Worm (Caenorhabditis elegans): ENCODE results near the gene nlp-61.
A peak's percentile ranks its signal among the peaks of the same experiment; 100 is the strongest.

The nlp-61 gene

DNA sequence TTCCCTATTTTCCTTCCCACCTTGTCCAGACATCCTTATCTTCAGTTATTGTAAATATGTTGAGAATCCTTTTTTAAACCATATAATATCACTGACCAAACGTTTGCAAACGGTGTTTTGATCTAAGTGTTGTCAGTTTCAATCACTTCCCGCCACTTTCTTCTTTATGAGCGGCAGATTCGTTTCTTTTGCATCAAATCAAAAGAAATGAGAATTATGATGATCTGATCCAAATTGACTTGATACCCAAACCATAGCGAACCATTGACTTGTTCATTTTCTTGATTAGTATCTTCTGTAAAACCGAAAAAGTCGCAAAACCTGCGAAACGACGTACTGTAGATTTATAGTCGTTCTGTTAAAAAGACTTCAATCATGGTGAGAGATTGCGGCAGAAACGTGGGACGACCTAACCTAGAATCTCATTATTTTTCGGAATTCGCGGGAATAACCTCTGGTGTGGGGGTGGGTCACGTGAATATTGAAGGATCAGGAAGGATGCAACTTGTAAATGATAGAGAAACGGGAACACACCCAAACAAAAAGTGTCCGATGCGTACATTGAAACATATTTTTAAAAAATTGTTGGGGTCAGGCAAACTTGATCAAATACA lies 33.4 kb upstream of the nlp-61 start:
- TF ChIP-seq hlh-30 (tag; optimal IDR thresholded peaks at IDR 0.05; ENCODE audit: insufficient read depth) (peak; percentile 19), lim-7 (GFP tag; IDR thresholded peaks at IDR 0.05) (no peak), aha-1 (tag) (peak; percentile 96), pqm-1 (tag; optimal IDR thresholded peaks at IDR 0.05) (no peak), mxl-2 (GFP tag; conservative IDR thresholded peaks at IDR 0.05) (no peak), mes-2 (tag; optimal IDR thresholded peaks at IDR 0.05; ENCODE audit: poor library complexity, severe bottlenecking) (no peak), nhr-77 (tag; optimal IDR thresholded peaks at IDR 0.05) (no peak), nhr-28 (tag; optimal IDR thresholded peaks at IDR 0.05) (peak; percentile 41), unc-62 (GFP tag; optimal IDR thresholded peaks at IDR 0.05 in 1 of 2) (peak in 1 of 2 experiments; percentile 2), unc-62 (tag; optimal IDR thresholded peaks at IDR 0.05) (no peak), Y48G9A.11 (GFP tag; IDR thresholded peaks at IDR 0.05) (no peak), sdz-12 (GFP tag; optimal IDR thresholded peaks at IDR 0.05) (no peak)

DNA sequence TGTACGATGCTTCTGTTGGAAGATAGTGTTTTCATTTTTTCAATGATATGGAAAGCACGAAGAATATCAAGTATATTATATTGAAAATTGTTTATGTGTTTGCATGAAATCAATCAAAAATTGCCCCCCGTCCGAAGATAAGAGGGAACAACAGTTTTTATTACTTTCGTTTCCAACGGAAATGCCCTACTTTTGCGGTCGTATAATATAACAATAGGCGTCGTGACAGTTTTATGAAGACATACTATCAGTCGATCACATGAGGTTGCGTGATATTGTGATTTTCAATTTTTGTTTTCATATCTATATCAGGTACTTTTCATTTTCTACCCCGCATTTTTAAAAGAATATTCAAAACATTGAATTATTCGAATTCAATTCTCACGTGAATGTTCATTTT lies 31.4 kb upstream of the nlp-61 start:
- TF ChIP-seq ztf-11 (tag; optimal IDR thresholded peaks at IDR 0.05) (no peak), tag-97 (GFP tag; IDR thresholded peaks at IDR 0.05) (no peak), unc-130 (GFP tag; optimal IDR thresholded peaks at IDR 0.05) (no peak), dmd-6 (GFP tag; IDR thresholded peaks at IDR 0.05) (peak; percentile 42), attf-4 (tag; optimal IDR thresholded peaks at IDR 0.05) (no peak), hif-1 (tag; optimal IDR thresholded peaks at IDR 0.05) (peak in 1 of 2 experiments; percentile 42), nhr-102 (tag; optimal IDR thresholded peaks at IDR 0.05) (peak; percentile 19), php-3 (GFP tag; IDR thresholded peaks at IDR 0.05) (peak; percentile 96), cey-2 (tag; optimal IDR thresholded peaks at IDR 0.05; ENCODE audit: borderline replicate concordance, insufficient read depth) (no peak), F26F4.8 (GFP tag; conservative IDR thresholded peaks at IDR 0.05) (no peak), lin-13 (GFP tag; optimal IDR thresholded peaks at IDR 0.05) (no peak), nhr-237 (tag; optimal IDR thresholded peaks at IDR 0.05) (no peak), snpc-4 (tag; optimal IDR thresholded peaks at IDR 0.05) (no peak), mdl-1 (tag; optimal IDR thresholded peaks at IDR 0.05) (peak in 1 of 2 experiments; percentile 44), F44E2.7 (GFP tag; IDR thresholded peaks at IDR 0.05) (no peak), daf-16 (GFP tag; optimal IDR thresholded peaks at IDR 0.05) (peak in 1 of 2 experiments; percentile 6), daf-16 (tag; optimal IDR thresholded peaks at IDR 0.05) (peak; percentile 78), ztf-7 (tag; optimal IDR thresholded peaks at IDR 0.05) (no peak), lim-7 (GFP tag; IDR thresholded peaks at IDR 0.05) (no peak), F10B5.3 (tag; optimal IDR thresholded peaks at IDR 0.05) (no peak), lsy-2 (tag; optimal IDR thresholded peaks at IDR 0.05) (no peak), ceh-32 (tag; optimal IDR thresholded peaks at IDR 0.05; ENCODE audit: poor library complexity) (no peak), mep-1 (tag; optimal IDR thresholded peaks at IDR 0.05) (no peak), ceh-82 (tag; optimal IDR thresholded peaks at IDR 0.05) (no peak), saeg-2 (GFP tag; IDR thresholded peaks at IDR 0.05) (no peak), madf-9 (GFP tag; conservative IDR thresholded peaks at IDR 0.05) (no peak), R02D3.7 (tag; optimal IDR thresholded peaks at IDR 0.05) (no peak), duxl-1 (tag; optimal IDR thresholded peaks at IDR 0.05; ENCODE audit: poor library complexity) (no peak), zip-2 (tag; optimal IDR thresholded peaks at IDR 0.05) (no peak), lin-1 (GFP tag; IDR thresholded peaks at IDR 0.05) (no peak), skn-1 (tag; optimal IDR thresholded peaks at IDR 0.05) (no peak), zag-1 (tag; optimal IDR thresholded peaks at IDR 0.05) (no peak), dve-1 (tag; optimal IDR thresholded peaks at IDR 0.05; ENCODE audit: insufficient read depth) (peak; percentile 60), rbr-2 (tag; optimal IDR thresholded peaks at IDR 0.05) (no peak), zip-11 (GFP tag; IDR thresholded peaks at IDR 0.05) (no peak), ZK546.5 (tag; optimal IDR thresholded peaks at IDR 0.05) (no peak), daf-8 (GFP tag; IDR thresholded peaks at IDR 0.05) (no peak), set-16 (GFP tag; IDR thresholded peaks at IDR 0.05) (no peak), hlh-11 (tag; optimal IDR thresholded peaks at IDR 0.05) (peak; percentile 45), daf-12 (tag; optimal IDR thresholded peaks at IDR 0.05) (no peak)

Data from whole organism, L4 larva.